Fruit fly (Drosophila melanogaster) whole organism, prepupa: ENCODE measurements around the gene smg.
A peak's percentile ranks its signal among the peaks of the same experiment; 100 is the strongest.

ENCODE experiments used
- Blimp-1 ChIP-seq: fragments of 200-800 bp; sonication (Bioruptor generic); optimal IDR thresholded peaks from 3 replicates; lab custom pipeline; 2017; ENCODE audit warnings: missing biosample characterization, missing genetic modification characterization, mild to moderate bottlenecking, moderate library complexity, missing genetic modification reagents
- CG10631 ChIP-seq: fragments of 200-800 bp; sonication (Bioruptor generic); optimal IDR thresholded peaks from 2 replicates; lab custom pipeline; 2016; ENCODE audit warnings: missing biosample characterization, missing genetic modification characterization
- CG11294 ChIP-seq: fragments of 200-800 bp; sonication (Bioruptor generic); IDR thresholded peaks from 2 replicates; pipeline ENCODE4 v1.3.6; 2022; ENCODE audit warnings: missing biosample characterization, missing genetic modification characterization
- CG11762 ChIP-seq: fragments of 200-800 bp; sonication (Bioruptor generic); optimal IDR thresholded peaks from 3 replicates; lab custom pipeline; 2016; ENCODE audit warnings: missing biosample characterization, missing genetic modification characterization; ENCODE audit not compliant: insufficient read depth
- CG11902 ChIP-seq: fragments of 200-800 bp; sonication (Bioruptor generic); optimal IDR thresholded peaks from 3 replicates; lab custom pipeline; 2016; ENCODE audit warnings: missing biosample characterization, missing genetic modification characterization
- CG16779 ChIP-seq: fragments of 200-800 bp; sonication (Bioruptor generic); optimal IDR thresholded peaks from 3 replicates; lab custom pipeline; 2017; ENCODE audit warnings: missing biosample characterization, mild to moderate bottlenecking, missing genetic modification characterization
- CG3032 ChIP-seq: fragments of 200-800 bp; optimal IDR thresholded peaks from 2 replicates; lab custom pipeline; 2019; ENCODE audit warnings: missing biosample characterization, mild to moderate bottlenecking, missing genetic modification characterization, moderate library complexity
- CG31627 ChIP-seq: fragments of 200-800 bp; sonication (Bioruptor generic); optimal IDR thresholded peaks from 3 replicates; lab custom pipeline; 2016; ENCODE audit warnings: missing biosample characterization, missing genetic modification characterization
- CG34406 ChIP-seq: fragments of 200-800 bp; sonication (Bioruptor generic); optimal IDR thresholded peaks from 3 replicates; lab custom pipeline; 2016; ENCODE audit warnings: missing biosample characterization, missing genetic modification characterization
- CG3919 ChIP-seq: fragments of 200-800 bp; sonication (Bioruptor generic); optimal IDR thresholded peaks from 3 replicates; lab custom pipeline; 2016; ENCODE audit warnings: missing biosample characterization, missing genetic modification characterization
- CG4318 ChIP-seq: fragments of 200-800 bp; sonication (Bioruptor generic); optimal IDR thresholded peaks from 3 replicates; lab custom pipeline; 2017; ENCODE audit warnings: missing biosample characterization, mild to moderate bottlenecking, missing genetic modification characterization
- CG6163 ChIP-seq: fragments of 200-800 bp; sonication (Bioruptor generic); IDR thresholded peaks from 3 replicates; pipeline ENCODE4 v1.3.6; 2022; ENCODE audit warnings: missing biosample characterization, missing genetic modification characterization
- CG6276 ChIP-seq: fragments of 200-800 bp; sonication (Bioruptor generic); optimal IDR thresholded peaks from 2 replicates; lab custom pipeline; 2017; ENCODE audit warnings: missing biosample characterization, mild to moderate bottlenecking, missing genetic modification characterization
- CG6792 ChIP-seq: fragments of 200-800 bp; sonication (Bioruptor generic); optimal IDR thresholded peaks from 3 replicates; lab custom pipeline; 2016; ENCODE audit warnings: missing biosample characterization, missing genetic modification characterization
- CG6808 ChIP-seq: fragments of 200-800 bp; sonication (Bioruptor generic); optimal IDR thresholded peaks from 3 replicates; lab custom pipeline; 2017; ENCODE audit warnings: missing biosample characterization, missing genetic modification characterization, mild to moderate bottlenecking, moderate library complexity, missing genetic modification reagents
- CG6854 ChIP-seq: fragments of 200-800 bp; sonication (Bioruptor generic); optimal IDR thresholded peaks from 2 replicates; lab custom pipeline; 2017; ENCODE audit warnings: missing biosample characterization, mild to moderate bottlenecking, missing genetic modification characterization
- CG7368 ChIP-seq: fragments of 200-800 bp; sonication (Bioruptor generic); optimal IDR thresholded peaks from 3 replicates; lab custom pipeline; 2016; ENCODE audit warnings: missing biosample characterization, missing genetic modification characterization
- CG8119 ChIP-seq: fragments of 200-800 bp; sonication (Bioruptor generic); IDR thresholded peaks from 3 replicates; pipeline ENCODE4 v1.3.6; 2022; ENCODE audit warnings: missing biosample characterization, missing genetic modification characterization
- CG8319 ChIP-seq: fragments of 200-800 bp; sonication (Bioruptor generic); optimal IDR thresholded peaks from 3 replicates; lab custom pipeline; 2016; ENCODE audit warnings: missing biosample characterization, missing genetic modification characterization
- CG9139 ChIP-seq: fragments of 200-800 bp; sonication (Bioruptor generic); optimal IDR thresholded peaks from 3 replicates; lab custom pipeline; 2017; ENCODE audit warnings: missing biosample characterization, mild to moderate bottlenecking, missing genetic modification characterization
- Eip75B ChIP-seq: fragments of 200-800 bp; sonication (Bioruptor generic); optimal IDR thresholded peaks from 3 replicates; lab custom pipeline; 2016; ENCODE audit warnings: missing biosample characterization, missing genetic modification characterization
- Eip78C ChIP-seq: fragments of 200-800 bp; sonication (Bioruptor generic); peaks from one replicate; lab custom pipeline; 2016; ENCODE audit warnings: missing biosample characterization, missing genetic modification characterization
- Eip93F ChIP-seq: fragments of 200-800 bp; sonication (Bioruptor generic); optimal IDR thresholded peaks from 2 replicates; lab custom pipeline; 2016; ENCODE audit warnings: missing biosample characterization, mild to moderate bottlenecking, missing genetic modification characterization
- Ets21C ChIP-seq: fragments of 200-800 bp; sonication (Bioruptor generic); optimal IDR thresholded peaks from 3 replicates; lab custom pipeline; 2016; ENCODE audit warnings: missing biosample characterization, missing genetic modification characterization
- Ets96B ChIP-seq: fragments of 200-800 bp; optimal IDR thresholded peaks from 2 replicates; lab custom pipeline; 2019; ENCODE audit warnings: missing biosample characterization, mild to moderate bottlenecking, missing genetic modification characterization, moderate library complexity
- Gug ChIP-seq: fragments of 200-800 bp; sonication (Bioruptor generic); IDR thresholded peaks from 2 replicates; pipeline ENCODE4 v1.3.6; 2022; ENCODE audit warnings: missing biosample characterization, missing genetic modification characterization
- Hr39 ChIP-seq: fragments of 200-800 bp; sonication (Bioruptor generic); optimal IDR thresholded peaks from 2 replicates; lab custom pipeline; 2016; ENCODE audit warnings: missing biosample characterization, missing genetic modification characterization
- Hr4 ChIP-seq: fragments of 200-800 bp; sonication (Bioruptor generic); optimal IDR thresholded peaks from 3 replicates; lab custom pipeline; 2016; ENCODE audit warnings: missing biosample characterization, missing genetic modification characterization
- Lpt ChIP-seq: fragments of 200-800 bp; sonication (Bioruptor generic); optimal IDR thresholded peaks from 3 replicates; lab custom pipeline; 2016; ENCODE audit warnings: missing biosample characterization, missing genetic modification characterization
- Met ChIP-seq: fragments of 200-800 bp; sonication (Bioruptor generic); optimal IDR thresholded peaks from 3 replicates; lab custom pipeline; 2016; ENCODE audit warnings: missing biosample characterization, missing genetic modification characterization
- Smox ChIP-seq: fragments of 200-800 bp; sonication (Bioruptor generic); optimal IDR thresholded peaks from 3 replicates; lab custom pipeline; 2016; ENCODE audit warnings: missing biosample characterization, missing genetic modification characterization
- Sox102F ChIP-seq: fragments of 200-800 bp; sonication (Bioruptor generic); optimal IDR thresholded peaks from 2 replicates; lab custom pipeline; 2016; ENCODE audit warnings: missing biosample characterization, mild to moderate bottlenecking, missing genetic modification characterization
- Sox15 ChIP-seq: fragments of 200-800 bp; sonication (Bioruptor generic); optimal IDR thresholded peaks from 3 replicates; lab custom pipeline; 2016; ENCODE audit warnings: missing biosample characterization, missing genetic modification characterization
- achi ChIP-seq: fragments of 200-800 bp; sonication (Bioruptor generic); optimal IDR thresholded peaks from 3 replicates; lab custom pipeline; 2016; ENCODE audit warnings: missing biosample characterization, missing genetic modification characterization
- acj6 ChIP-seq: fragments of 200-800 bp; sonication (Bioruptor generic); optimal IDR thresholded peaks from 3 replicates; lab custom pipeline; 2016; ENCODE audit warnings: missing biosample characterization, missing genetic modification characterization
- cyc ChIP-seq: fragments of 200-800 bp; sonication (Bioruptor generic); optimal IDR thresholded peaks from 3 replicates; lab custom pipeline; 2016; ENCODE audit warnings: missing biosample characterization, missing genetic modification characterization
- dac ChIP-seq: fragments of 200-800 bp; sonication (Bioruptor generic); optimal IDR thresholded peaks from 2 replicates; lab custom pipeline; 2017; ENCODE audit warnings: missing biosample characterization, mild to moderate bottlenecking, missing genetic modification characterization
- dsx ChIP-seq: fragments of 200-800 bp; optimal IDR thresholded peaks from 3 replicates; lab custom pipeline; 2019; ENCODE audit warnings: missing biosample characterization, mild to moderate bottlenecking, missing genetic modification characterization, moderate library complexity; ENCODE audit not compliant: poor library complexity, severe bottlenecking
- eg ChIP-seq: fragments of 200-800 bp; sonication (Bioruptor generic); IDR thresholded peaks from 3 replicates; pipeline ENCODE4 v1.3.6; 2022; ENCODE audit warnings: missing biosample characterization, missing genetic modification characterization
- esn ChIP-seq: fragments of 200-800 bp; sonication (Bioruptor generic); optimal IDR thresholded peaks from 2 replicates; lab custom pipeline; 2016; ENCODE audit warnings: missing biosample characterization, mild to moderate bottlenecking, missing genetic modification characterization, moderate library complexity
- fd59A ChIP-seq: fragments of 200-800 bp; sonication (Bioruptor generic); optimal IDR thresholded peaks from 2 replicates; lab custom pipeline; 2017; ENCODE audit warnings: missing biosample characterization, mild to moderate bottlenecking, missing genetic modification characterization, missing genetic modification reagents
- fkh ChIP-seq: fragments of 200-800 bp; sonication (Bioruptor generic); optimal IDR thresholded peaks from 3 replicates; lab custom pipeline; 2017; ENCODE audit warnings: missing biosample characterization, mild to moderate bottlenecking, missing genetic modification characterization, moderate library complexity
- lz ChIP-seq: fragments of 200-800 bp; sonication (Bioruptor generic); optimal IDR thresholded peaks from 3 replicates; lab custom pipeline; 2016; ENCODE audit warnings: missing biosample characterization, missing genetic modification characterization
- net ChIP-seq: fragments of 200-800 bp; sonication (Bioruptor generic); optimal IDR thresholded peaks from 3 replicates; lab custom pipeline; 2016; ENCODE audit warnings: missing biosample characterization, missing genetic modification characterization
- pdm3 ChIP-seq: fragments of 200-800 bp; sonication (Bioruptor generic); optimal IDR thresholded peaks from 3 replicates; lab custom pipeline; 2016; ENCODE audit warnings: missing biosample characterization, missing genetic modification characterization
- spab ChIP-seq: fragments of 200-800 bp; sonication (Bioruptor generic); optimal IDR thresholded peaks from 2 replicates; lab custom pipeline; 2017; ENCODE audit warnings: missing biosample characterization, mild to moderate bottlenecking, missing genetic modification characterization, missing genetic modification reagents
- svp ChIP-seq: fragments of 200-800 bp; sonication (Bioruptor generic); peaks from one replicate; lab custom pipeline; 2016; ENCODE audit warnings: missing biosample characterization, missing genetic modification characterization
- topi ChIP-seq: fragments of 200-800 bp; sonication (Bioruptor generic); optimal IDR thresholded peaks from 3 replicates; lab custom pipeline; 2016; ENCODE audit warnings: missing biosample characterization, missing genetic modification characterization

Gene smg

DNA sequence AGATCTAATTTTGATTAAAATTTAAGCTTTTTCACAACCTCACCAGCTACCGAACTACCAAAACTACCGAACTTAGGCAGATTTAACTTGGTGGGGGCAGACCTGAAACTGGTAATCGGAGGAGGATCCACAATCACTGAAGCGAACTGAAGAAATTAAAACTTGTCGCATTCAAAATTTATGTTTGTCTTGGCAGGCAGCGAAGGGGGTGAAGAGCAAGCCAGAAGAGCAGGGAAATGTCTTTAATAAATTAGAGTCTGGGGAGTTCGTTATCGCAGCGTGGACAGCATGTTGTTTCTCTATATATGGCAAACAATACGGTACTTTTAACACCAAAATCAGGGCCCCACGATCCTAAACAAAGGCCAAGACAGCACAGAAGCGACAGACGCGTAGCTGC is 27.4 kb upstream of the smg start:
- TF ChIP-seq CG6163 (GFP tag; lab: Robert Waterston, UW): no peak
- no peak for TF ChIP-seq CG6854
- TF ChIP-seq Met (GFP tag; lab: Kevin White, UChicago): no peak
- TF ChIP-seq eg: no peak
- TF ChIP-seq Hr39 (GFP tag; lab: Kevin White, UChicago): no peak
- TF ChIP-seq spab (GFP tag; lab: Kevin White, UChicago): no peak
- TF ChIP-seq esn: no peak
- no peak for TF ChIP-seq CG8119 (GFP tag; lab: Robert Waterston, UW)
- TF ChIP-seq net (GFP tag; lab: Kevin White, UChicago): no peak
- no peak for TF ChIP-seq dac (GFP tag; lab: Kevin White, UChicago)
- TF ChIP-seq CG9139 (GFP tag; lab: Kevin White, UChicago): no peak
- no peak for TF ChIP-seq Eip93F

DNA sequence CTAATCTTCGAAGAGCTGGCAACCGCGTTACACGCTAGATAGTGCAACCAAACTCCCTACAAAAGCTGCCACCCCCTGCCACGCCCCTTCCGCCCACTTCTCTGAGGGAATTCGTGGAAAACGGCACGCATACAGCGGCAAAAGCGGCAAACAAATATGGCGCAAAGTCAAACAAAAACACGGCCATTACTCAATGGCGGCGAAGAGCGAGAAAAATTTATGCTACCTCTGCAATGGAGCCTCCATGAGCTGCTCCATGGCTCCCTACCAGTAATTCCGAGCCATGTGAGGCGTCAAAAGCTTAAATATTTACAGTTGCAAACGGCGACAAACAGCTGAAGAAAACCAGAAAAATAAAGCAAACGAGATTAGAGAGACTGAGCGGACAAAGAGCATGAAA is 27.0 kb upstream of the smg start:
- peak; percentile 76 for TF ChIP-seq fkh
- no peak for TF ChIP-seq CG11762 (GFP tag; lab: Kevin White, UChicago)

DNA sequence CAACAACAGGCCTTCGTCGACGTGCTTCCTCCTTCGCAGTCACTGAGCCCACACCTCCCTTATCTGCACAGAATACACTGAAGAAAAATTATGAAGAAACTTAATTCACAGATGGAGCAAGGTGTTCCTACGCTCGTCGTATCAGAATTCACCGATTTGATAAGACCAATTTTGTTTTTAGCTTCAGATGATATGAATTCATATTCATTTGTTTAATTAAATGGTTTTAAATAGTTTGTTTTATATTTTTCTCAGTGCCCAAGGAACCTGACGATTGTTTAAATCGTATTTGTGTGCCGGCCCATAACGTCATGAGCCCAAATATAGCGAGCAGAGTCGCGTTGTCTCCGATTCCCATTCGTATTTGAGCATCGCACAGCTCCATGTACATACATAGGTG is 25.8 kb upstream of the smg start:
- TF ChIP-seq Hr39 (GFP tag; lab: Kevin White, UChicago) (peak; percentile 60), Smox (GFP tag; lab: Kevin White, UChicago) (peak; percentile 19), spab (GFP tag; lab: Kevin White, UChicago) (no peak), svp (peak; percentile 66), Lpt (no peak), dsx (GFP tag; lab: Kevin White, UChicago) (no peak), CG6276 (GFP tag; lab: Kevin White, UChicago) (no peak), lz (GFP tag; lab: Kevin White, UChicago) (no peak), cyc (GFP tag; lab: Kevin White, UChicago) (no peak), Met (GFP tag; lab: Kevin White, UChicago) (peak; percentile 41), fd59A (GFP tag; lab: Kevin White, UChicago) (no peak), Blimp-1 (GFP tag; lab: Kevin White, UChicago) (no peak), CG34406 (GFP tag; lab: Kevin White, UChicago) (no peak), CG8119 (GFP tag; lab: Robert Waterston, UW) (no peak), Ets96B (tag; lab: Kevin White, UChicago) (no peak), Ets21C (GFP tag; lab: Kevin White, UChicago) (peak; percentile 2), Gug (GFP tag; lab: Robert Waterston, UW) (no peak), CG3032 (tag; lab: Kevin White, UChicago) (no peak), acj6 (GFP tag; lab: Kevin White, UChicago) (peak; percentile 16), CG7368 (GFP tag; lab: Kevin White, UChicago) (no peak), CG31627 (GFP tag; lab: Kevin White, UChicago) (peak; percentile 41), Eip75B (no peak), Sox15 (GFP tag; lab: Kevin White, UChicago) (no peak), achi (GFP tag; lab: Kevin White, UChicago) (peak; percentile 9), topi (no peak), Sox102F (GFP tag; lab: Kevin White, UChicago) (peak; percentile 34), Hr4 (GFP tag; lab: Kevin White, UChicago) (no peak), Eip78C (GFP tag; lab: Kevin White, UChicago) (no peak), esn (peak; percentile 41), CG11294 (no peak), CG8319 (GFP tag; lab: Kevin White, UChicago) (no peak), CG9139 (GFP tag; lab: Kevin White, UChicago) (no peak), CG16779 (tag; lab: Kevin White, UChicago) (no peak), pdm3 (GFP tag; lab: Kevin White, UChicago) (no peak), CG6792 (GFP tag; lab: Kevin White, UChicago) (no peak), CG10631 (GFP tag; lab: Kevin White, UChicago) (no peak), CG6163 (GFP tag; lab: Robert Waterston, UW) (peak; percentile 54; the same call in 1 of the 3 replicates), net (GFP tag; lab: Kevin White, UChicago) (no peak), CG3919 (GFP tag; lab: Kevin White, UChicago) (no peak), CG6808 (GFP tag; lab: Kevin White, UChicago) (no peak), CG4318 (GFP tag; lab: Kevin White, UChicago) (no peak), CG6854 (no peak), fkh (no peak), CG11902 (GFP tag; lab: Kevin White, UChicago) (no peak), dac (GFP tag; lab: Kevin White, UChicago) (no peak)
